Fruit fly (Drosophila melanogaster) whole organism, embryonic: ENCODE data around the gene par-6.

Experiments
- ATbp ChIP-seq: fragments of 200-800 bp; sonication (Bioruptor generic); optimal IDR thresholded peaks from 2 replicates; lab custom pipeline; 2017; ENCODE audit warnings: missing biosample characterization, mild to moderate bottlenecking, missing genetic modification characterization, missing genetic modification reagents
- B-H1 ChIP-seq: fragments of 200-800 bp; sonication (Bioruptor generic); IDR thresholded peaks from 3 replicates; pipeline ENCODE4 v1.3.6; 2022; ENCODE audit warnings: missing biosample characterization, missing genetic modification characterization
- Bgb ChIP-seq: fragments of 200-800 bp; sonication (Bioruptor generic); IDR thresholded peaks from 2 replicates; pipeline ENCODE4 v1.3.6; 2022; ENCODE audit warnings: missing biosample characterization, missing genetic modification characterization; ENCODE audit not compliant: partially characterized antibody
- CG10543 ChIP-seq: fragments of 200-800 bp; sonication (Bioruptor generic); optimal IDR thresholded peaks from 3 replicates; lab custom pipeline; 2017; ENCODE audit warnings: missing biosample characterization, mild to moderate bottlenecking, missing genetic modification characterization, moderate library complexity
- CG16813 ChIP-seq: fragments of 200-800 bp; sonication (Bioruptor generic); IDR thresholded peaks from 3 replicates; pipeline ENCODE4 v1.3.6; 2022; ENCODE audit warnings: missing biosample characterization, missing genetic modification characterization; ENCODE audit not compliant: partially characterized antibody
- CG18619 ChIP-seq: fragments of 200-800 bp; sonication (Bioruptor generic); optimal IDR thresholded peaks from 3 replicates; lab custom pipeline; 2017; ENCODE audit warnings: missing biosample characterization, mild to moderate bottlenecking, missing genetic modification characterization
- CG18764 ChIP-seq: fragments of 200-800 bp; sonication (Bioruptor generic); optimal IDR thresholded peaks from 3 replicates; lab custom pipeline; 2016; ENCODE audit warnings: missing biosample characterization, missing genetic modification characterization
- CG2199 ChIP-seq: fragments of 200-800 bp; sonication (Bioruptor generic); IDR thresholded peaks from 3 replicates; pipeline ENCODE4 v1.3.6; 2022; ENCODE audit warnings: missing biosample characterization, missing genetic modification characterization
- CG30020 ChIP-seq: fragments of 200-800 bp; optimal IDR thresholded peaks from 2 replicates; lab custom pipeline; 2019; ENCODE audit warnings: missing biosample characterization, mild to moderate bottlenecking, missing genetic modification characterization, moderate library complexity
- CG30431 ChIP-seq: fragments of 200-800 bp; sonication (Bioruptor generic); optimal IDR thresholded peaks from 2 replicates; lab custom pipeline; 2017; ENCODE audit warnings: missing biosample characterization, missing genetic modification characterization
- CG4707 ChIP-seq: fragments of 200-800 bp; sonication (Bioruptor generic); optimal IDR thresholded peaks from 2 replicates; lab custom pipeline; 2018; ENCODE audit warnings: missing biosample characterization, mild to moderate bottlenecking, missing genetic modification characterization, moderate library complexity
- CG5180 ChIP-seq: fragments of 200-800 bp; sonication (Bioruptor generic); optimal IDR thresholded peaks from 3 replicates; lab custom pipeline; 2017; ENCODE audit warnings: missing biosample characterization, missing genetic modification characterization, mild to moderate bottlenecking, moderate library complexity, missing genetic modification reagents
- CG5245 ChIP-seq: fragments of 200-800 bp; sonication (Bioruptor generic); optimal IDR thresholded peaks from 3 replicates; lab custom pipeline; 2016; ENCODE audit warnings: missing biosample characterization, missing genetic modification characterization
- CG8359 ChIP-seq: fragments of 200-800 bp; sonication (Bioruptor generic); optimal IDR thresholded peaks from 2 replicates; lab custom pipeline; 2017; ENCODE audit warnings: missing biosample characterization, mild to moderate bottlenecking, missing genetic modification characterization, borderline replicate concordance
- D ChIP-seq, 2 experiments: fragments of 200-800 bp in 1 of 2; fragments of >200 bp in 1 of 2; sonication (Bioruptor generic) in 1 of 2; optimal IDR thresholded peaks; 2 replicates in 1 of 2; 3 replicates in 1 of 2; lab custom pipeline; 2017; ENCODE audit warnings: mild to moderate bottlenecking in 1 of 2, missing biosample characterization in 1 of 2, missing genetic modification characterization in 1 of 2, missing genetic modification reagents in 1 of 2
- Ets65A ChIP-seq: fragments of 200-800 bp; sonication (Bioruptor generic); peaks from one replicate; lab custom pipeline; 2016; ENCODE audit warnings: missing biosample characterization, missing genetic modification characterization
- Fer2 ChIP-seq: fragments of 200-800 bp; sonication (Bioruptor generic); optimal IDR thresholded peaks from 2 replicates; lab custom pipeline; 2018; ENCODE audit warnings: missing biosample characterization, mild to moderate bottlenecking, missing genetic modification characterization, moderate library complexity
- H15 ChIP-seq: fragments of 200-800 bp; sonication (Bioruptor generic); IDR thresholded peaks from 3 replicates; pipeline ENCODE4 v1.3.6; 2022; ENCODE audit warnings: missing biosample characterization, missing genetic modification characterization
- Hsf ChIP-seq: fragments of 200-800 bp; sonication (Bioruptor generic); optimal IDR thresholded peaks from 3 replicates; lab custom pipeline; 2016; ENCODE audit warnings: missing biosample characterization, missing genetic modification characterization
- Jarid2 ChIP-seq: fragments of 200-800 bp; sonication (Bioruptor generic); optimal IDR thresholded peaks from 3 replicates; lab custom pipeline; 2017; ENCODE audit warnings: mild to moderate bottlenecking, missing biosample characterization, missing genetic modification reagents, missing genetic modification characterization
- Med ChIP-seq: fragments of 200-800 bp; sonication (Bioruptor generic); peaks from one replicate; lab custom pipeline; 2016; ENCODE audit warnings: missing biosample characterization, missing genetic modification characterization, mild to moderate bottlenecking, inconsistent platforms, moderate library complexity
- Meics ChIP-seq: fragments of 200-800 bp; sonication (Bioruptor generic); optimal IDR thresholded peaks from 2 replicates; lab custom pipeline; 2017; ENCODE audit warnings: missing biosample characterization, mild to moderate bottlenecking, missing genetic modification characterization
- NFAT ChIP-seq: fragments of 200-800 bp; sonication (Bioruptor generic); IDR thresholded peaks from 2 replicates; pipeline ENCODE4 v1.3.6; 2022; ENCODE audit warnings: missing biosample characterization, missing genetic modification characterization
- Sry-β ChIP-seq: fragments of 200-800 bp; sonication (Bioruptor generic); optimal IDR thresholded peaks from 2 replicates; lab custom pipeline; 2018; ENCODE audit warnings: missing biosample characterization, mild to moderate bottlenecking, missing genetic modification characterization, moderate library complexity
- TFAM ChIP-seq: fragments of 200-800 bp; sonication (Bioruptor generic); optimal IDR thresholded peaks from 2 replicates; lab custom pipeline; 2017; ENCODE audit warnings: missing biosample characterization, missing genetic modification characterization, inconsistent platforms
- Usf ChIP-seq: fragments of 200-800 bp; sonication (Bioruptor generic); optimal IDR thresholded peaks from 2 replicates; lab custom pipeline; 2017; ENCODE audit warnings: missing genotype, missing biosample characterization, missing genetic modification characterization
- ato ChIP-seq: fragments of 200-800 bp; sonication (Bioruptor generic); IDR thresholded peaks from 2 replicates; pipeline ENCODE4 v1.3.6; 2022; ENCODE audit warnings: missing biosample characterization, missing genetic modification characterization; ENCODE audit not compliant: partially characterized antibody
- cg ChIP-seq: fragments of 200-800 bp; sonication (Bioruptor generic); optimal IDR thresholded peaks from 3 replicates; lab custom pipeline; 2019; ENCODE audit warnings: missing biosample characterization, mild to moderate bottlenecking, missing genetic modification characterization, moderate library complexity
- chinmo ChIP-seq: fragments of 200-800 bp; sonication (Bioruptor generic); IDR thresholded peaks from 4 replicates; pipeline ENCODE4 v1.3.6; 2022; ENCODE audit warnings: missing biosample characterization, missing genetic modification characterization; ENCODE audit not compliant: partially characterized antibody
- chm ChIP-seq: fragments of 200-800 bp; sonication (Bioruptor generic); IDR thresholded peaks from 2 replicates; pipeline ENCODE4 v1.3.6; 2022; ENCODE audit warnings: missing biosample characterization, missing genetic modification characterization
- crol ChIP-seq: fragments of 200-800 bp; sonication (Bioruptor generic); IDR thresholded peaks from 2 replicates; pipeline ENCODE4 v1.3.6; 2022; ENCODE audit warnings: missing biosample characterization, missing genetic modification characterization
- da ChIP-seq: fragments of 200-800 bp; sonication (Bioruptor generic); optimal IDR thresholded peaks from 2 replicates; lab custom pipeline; 2016; ENCODE audit warnings: missing biosample characterization, missing genetic modification characterization
- dmrt11E ChIP-seq: fragments of 200-800 bp; sonication (Bioruptor generic); optimal IDR thresholded peaks from 3 replicates; lab custom pipeline; 2018; ENCODE audit warnings: missing biosample characterization, mild to moderate bottlenecking, missing genetic modification characterization, moderate library complexity
- exex ChIP-seq: fragments of 200-800 bp; sonication (Bioruptor generic); optimal IDR thresholded peaks from 4 replicates; lab custom pipeline; 2018; ENCODE audit warnings: missing biosample characterization, mild to moderate bottlenecking, missing genetic modification characterization, moderate library complexity
- gem ChIP-seq: fragments of 200-800 bp; sonication (Bioruptor generic); optimal IDR thresholded peaks from 2 replicates; lab custom pipeline; 2019; ENCODE audit warnings: missing biosample characterization, mild to moderate bottlenecking, missing genetic modification characterization, moderate library complexity
- grau ChIP-seq: fragments of 200-800 bp; optimal IDR thresholded peaks from 3 replicates; lab custom pipeline; 2019; ENCODE audit warnings: missing biosample characterization, mild to moderate bottlenecking, missing genetic modification characterization, moderate library complexity
- h ChIP-seq: fragments of >200 bp; optimal IDR thresholded peaks from 2 replicates; lab custom pipeline; 2017
- kni ChIP-seq: fragments of 200-800 bp; sonication (Bioruptor generic); optimal IDR thresholded peaks from 3 replicates; lab custom pipeline; 2017; ENCODE audit warnings: mild to moderate bottlenecking, missing biosample characterization, missing genetic modification reagents, missing genetic modification characterization
- lov ChIP-seq, 2 experiments: fragments of 200-800 bp in 1 of 2; fragments of >200 bp in 1 of 2; sonication (Bioruptor generic) in 1 of 2; IDR thresholded peaks in 1 of 2; optimal IDR thresholded peaks in 1 of 2; 2 replicates in 1 of 2; 3 replicates in 1 of 2; pipeline versions ENCODE4 v1.3.6 to Lab custom; 2017 to 2022; ENCODE audit warnings: missing biosample characterization in 1 of 2, missing genetic modification characterization in 1 of 2
- otp ChIP-seq: fragments of 200-800 bp; sonication (Bioruptor generic); IDR thresholded peaks from 3 replicates; pipeline ENCODE4, ENCODE4 v1.3.6; 2022; ENCODE audit warnings: missing biosample characterization, missing genetic modification characterization
- pros ChIP-seq: fragments of 200-800 bp; sonication (Bioruptor generic); optimal IDR thresholded peaks from 3 replicates; lab custom pipeline; 2019; ENCODE audit warnings: missing biosample characterization, mild to moderate bottlenecking, missing genetic modification characterization, moderate library complexity
- sim ChIP-seq: fragments of 200-800 bp; sonication (Bioruptor generic); IDR thresholded peaks from 2 replicates; pipeline ENCODE4 v1.3.6; 2022; ENCODE audit warnings: missing biosample characterization, missing genetic modification characterization
- sna ChIP-seq: fragments of 200-800 bp; sonication (Bioruptor generic); IDR thresholded peaks from 2 replicates; pipeline ENCODE4 v1.3.6; 2022; ENCODE audit warnings: missing biosample characterization, missing genetic modification characterization; ENCODE audit not compliant: partially characterized antibody
- tap ChIP-seq: fragments of 200-800 bp; optimal IDR thresholded peaks from 3 replicates; lab custom pipeline; 2019; ENCODE audit warnings: missing biosample characterization, mild to moderate bottlenecking, missing genetic modification characterization, moderate library complexity
- toy ChIP-seq: fragments of 200-800 bp; sonication (Bioruptor generic); IDR thresholded peaks from 2 replicates; pipeline ENCODE4 v1.3.6; 2022; ENCODE audit warnings: missing biosample characterization, missing genetic modification characterization
- wek ChIP-seq: fragments of 200-800 bp; sonication (Bioruptor generic); optimal IDR thresholded peaks from 3 replicates; lab custom pipeline; 2018; ENCODE audit warnings: missing biosample characterization, mild to moderate bottlenecking, missing genetic modification characterization, moderate library complexity
- zf30C ChIP-seq: fragments of 200-800 bp; sonication (Bioruptor generic); optimal IDR thresholded peaks from 3 replicates; lab custom pipeline; 2018; ENCODE audit warnings: missing biosample characterization, mild to moderate bottlenecking, missing genetic modification characterization

The par-6 gene

dm6 chrX:17741864-17742297 lies 38.7 kb downstream of the par-6 start:
- TF ChIP-seq Ets65A (peak; percentile 46), exex (tag; lab: Kevin White, UChicago) (peak; percentile 2), pros (peak; percentile 77), Bgb (no peak), cg (peak; percentile 17), otp (0 out of 3 replicates have a peak, but pooled peaks have one; percentile 4), TFAM (GFP tag; lab: Kevin White, UChicago) (no peak), zf30C (GFP tag; lab: Kevin White, UChicago) (peak; percentile 3), chm (GFP tag; lab: Robert Waterston, UW) (0 out of 2 replicates have a peak, but pooled peaks have one; percentile 15), CG30020 (tag; lab: Kevin White, UChicago) (no peak), dmrt11E (tag; lab: Kevin White, UChicago) (peak; percentile 2), Med (peak; percentile 68), CG2199 (GFP tag; lab: Robert Waterston, UW) (peak; percentile 19; the same call in 1 of the 3 replicates), CG30431 (GFP tag; lab: Kevin White, UChicago) (no peak), chinmo (0 out of 4 replicates have a peak, but pooled peaks have one; percentile 17), CG8359 (GFP tag; lab: Kevin White, UChicago) (no peak), CG4707 (GFP tag; lab: Kevin White, UChicago) (peak; percentile 78), CG5245 (GFP tag; lab: Kevin White, UChicago) (no peak), crol (GFP tag; lab: Robert Waterston, UW) (peak; percentile 37)

DNA sequence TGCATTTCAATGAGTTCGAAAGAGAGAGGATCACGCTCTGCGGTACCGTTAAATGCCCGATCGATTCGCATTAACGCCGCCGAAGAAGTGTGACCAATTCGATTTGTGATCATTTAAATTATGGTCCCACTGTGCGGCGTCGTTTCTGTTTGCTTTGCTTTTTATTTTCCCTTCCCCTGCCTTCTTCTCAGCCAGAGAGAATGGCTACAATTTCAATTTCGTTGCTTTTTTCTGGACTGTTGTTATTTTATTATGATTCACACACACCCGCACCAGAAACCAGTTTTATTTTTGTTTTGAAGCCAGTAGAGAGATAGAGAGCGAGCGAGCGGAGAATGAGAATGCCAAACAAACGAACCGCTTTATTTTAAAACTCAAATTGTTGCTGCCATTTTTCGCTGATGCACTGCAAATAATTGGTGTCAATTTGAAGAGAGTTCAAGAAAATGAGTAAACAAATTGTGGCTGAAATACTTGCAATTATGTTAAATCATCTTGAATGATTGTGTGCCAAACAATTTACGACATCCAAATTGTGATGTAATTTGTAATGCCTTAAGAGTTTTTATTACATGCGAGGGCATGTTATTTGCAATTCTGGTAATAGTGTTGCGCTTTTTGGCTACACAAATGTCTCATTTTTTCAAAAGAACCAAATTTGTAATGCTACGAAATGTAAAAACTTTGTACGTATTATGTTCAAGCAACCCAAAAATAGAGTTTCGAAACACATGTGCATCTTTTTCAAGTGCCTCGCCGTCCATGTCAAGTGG lies 39.6 kb downstream of the par-6 start:
- TF ChIP-seq Meics (GFP tag; lab: Kevin White, UChicago) (peak; percentile 9), tap (tag; lab: Kevin White, UChicago) (peak; percentile 35), sim (no peak), CG10543 (GFP tag; lab: Kevin White, UChicago) (no peak), da (no peak), B-H1 (GFP tag; lab: Robert Waterston, UW) (no peak), CG16813 (GFP tag; lab: Robert Waterston, UW) (peak; percentile 15; the same call in 1 of the 3 replicates), Hsf (GFP tag; lab: Kevin White, UChicago) (peak; percentile 42), H15 (no peak), ATbp (GFP tag; lab: Kevin White, UChicago) (no peak), Jarid2 (no peak), lov (optimal IDR thresholded peaks at IDR 0.05; lab: Kevin White, UChicago) (no peak), lov (GFP tag; IDR thresholded peaks at IDR 0.05; lab: Robert Waterston, UW) (no peak), NFAT (no peak), CG18764 (GFP tag; lab: Kevin White, UChicago) (peak; percentile 29), crol (GFP tag; lab: Robert Waterston, UW) (peak; percentile 67), Usf (GFP tag; lab: Kevin White, UChicago) (no peak), wek (no peak), grau (tag; lab: Kevin White, UChicago) (peak; percentile 53), gem (tag; lab: Kevin White, UChicago) (peak; percentile 62), sna (GFP tag; lab: Robert Waterston, UW) (no peak), Fer2 (no peak), Sry-β (GFP tag; lab: Kevin White, UChicago) (no peak), toy (GFP tag; lab: Robert Waterston, UW) (no peak), CG5180 (no peak), kni (GFP tag; lab: Kevin White, UChicago) (peak; percentile 68), h (lab: Kevin White, UChicago) (no peak), ato (no peak), CG18619 (GFP tag; lab: Kevin White, UChicago) (peak; percentile 1), D (optimal IDR thresholded peaks at IDR 0.05; lab: Kevin White, UChicago) (no peak), D (GFP tag; optimal IDR thresholded peaks at IDR 0.05; lab: Kevin White, UChicago) (peak; percentile 35)
